Fruit fly (Drosophila melanogaster) whole organism, prepupa: ENCODE results near the gene Rab14.

Experiments
- Blimp-1 ChIP-seq: fragments of 200-800 bp; sonication (Bioruptor generic); optimal IDR thresholded peaks from 3 replicates; lab custom pipeline; 2017; ENCODE audit warnings: missing biosample characterization, missing genetic modification characterization, mild to moderate bottlenecking, moderate library complexity, missing genetic modification reagents
- CG10631 ChIP-seq: fragments of 200-800 bp; sonication (Bioruptor generic); optimal IDR thresholded peaks from 2 replicates; lab custom pipeline; 2016; ENCODE audit warnings: missing biosample characterization, missing genetic modification characterization
- CG10669 ChIP-seq: fragments of 200-800 bp; sonication (Bioruptor generic); optimal IDR thresholded peaks from 3 replicates; lab custom pipeline; 2018; ENCODE audit warnings: missing biosample characterization, mild to moderate bottlenecking, missing genetic modification characterization, moderate library complexity
- CG11294 ChIP-seq: fragments of 200-800 bp; sonication (Bioruptor generic); IDR thresholded peaks from 2 replicates; pipeline ENCODE4 v1.3.6; 2022; ENCODE audit warnings: missing biosample characterization, missing genetic modification characterization
- CG11902 ChIP-seq: fragments of 200-800 bp; sonication (Bioruptor generic); optimal IDR thresholded peaks from 3 replicates; lab custom pipeline; 2016; ENCODE audit warnings: missing biosample characterization, missing genetic modification characterization
- CG1621 ChIP-seq: fragments of 200-800 bp; sonication (Bioruptor generic); optimal IDR thresholded peaks from 3 replicates; lab custom pipeline; 2018; ENCODE audit warnings: missing biosample characterization, mild to moderate bottlenecking, missing genetic modification characterization
- CG16779 ChIP-seq: fragments of 200-800 bp; sonication (Bioruptor generic); optimal IDR thresholded peaks from 3 replicates; lab custom pipeline; 2017; ENCODE audit warnings: missing biosample characterization, mild to moderate bottlenecking, missing genetic modification characterization
- CG3032 ChIP-seq: fragments of 200-800 bp; optimal IDR thresholded peaks from 2 replicates; lab custom pipeline; 2019; ENCODE audit warnings: missing biosample characterization, mild to moderate bottlenecking, missing genetic modification characterization, moderate library complexity
- CG31627 ChIP-seq: fragments of 200-800 bp; sonication (Bioruptor generic); optimal IDR thresholded peaks from 3 replicates; lab custom pipeline; 2016; ENCODE audit warnings: missing biosample characterization, missing genetic modification characterization
- CG32006 ChIP-seq: fragments of 200-800 bp; sonication (Bioruptor generic); optimal IDR thresholded peaks from 3 replicates; lab custom pipeline; 2017; ENCODE audit warnings: missing biosample characterization, mild to moderate bottlenecking, missing genetic modification characterization
- CG34406 ChIP-seq: fragments of 200-800 bp; sonication (Bioruptor generic); optimal IDR thresholded peaks from 3 replicates; lab custom pipeline; 2016; ENCODE audit warnings: missing biosample characterization, missing genetic modification characterization
- CG3919 ChIP-seq: fragments of 200-800 bp; sonication (Bioruptor generic); optimal IDR thresholded peaks from 3 replicates; lab custom pipeline; 2016; ENCODE audit warnings: missing biosample characterization, missing genetic modification characterization
- CG6276 ChIP-seq: fragments of 200-800 bp; sonication (Bioruptor generic); optimal IDR thresholded peaks from 2 replicates; lab custom pipeline; 2017; ENCODE audit warnings: missing biosample characterization, mild to moderate bottlenecking, missing genetic modification characterization
- CG6792 ChIP-seq: fragments of 200-800 bp; sonication (Bioruptor generic); optimal IDR thresholded peaks from 3 replicates; lab custom pipeline; 2016; ENCODE audit warnings: missing biosample characterization, missing genetic modification characterization
- CG8119 ChIP-seq: fragments of 200-800 bp; sonication (Bioruptor generic); IDR thresholded peaks from 3 replicates; pipeline ENCODE4 v1.3.6; 2022; ENCODE audit warnings: missing biosample characterization, missing genetic modification characterization
- CG8319 ChIP-seq: fragments of 200-800 bp; sonication (Bioruptor generic); optimal IDR thresholded peaks from 3 replicates; lab custom pipeline; 2016; ENCODE audit warnings: missing biosample characterization, missing genetic modification characterization
- CG9139 ChIP-seq: fragments of 200-800 bp; sonication (Bioruptor generic); optimal IDR thresholded peaks from 3 replicates; lab custom pipeline; 2017; ENCODE audit warnings: missing biosample characterization, mild to moderate bottlenecking, missing genetic modification characterization
- Eip78C ChIP-seq: fragments of 200-800 bp; sonication (Bioruptor generic); peaks from one replicate; lab custom pipeline; 2016; ENCODE audit warnings: missing biosample characterization, missing genetic modification characterization
- Eip93F ChIP-seq: fragments of 200-800 bp; sonication (Bioruptor generic); optimal IDR thresholded peaks from 2 replicates; lab custom pipeline; 2016; ENCODE audit warnings: missing biosample characterization, mild to moderate bottlenecking, missing genetic modification characterization
- Ets21C ChIP-seq: fragments of 200-800 bp; sonication (Bioruptor generic); optimal IDR thresholded peaks from 3 replicates; lab custom pipeline; 2016; ENCODE audit warnings: missing biosample characterization, missing genetic modification characterization
- Ets96B ChIP-seq: fragments of 200-800 bp; optimal IDR thresholded peaks from 2 replicates; lab custom pipeline; 2019; ENCODE audit warnings: missing biosample characterization, mild to moderate bottlenecking, missing genetic modification characterization, moderate library complexity
- Gug ChIP-seq: fragments of 200-800 bp; sonication (Bioruptor generic); IDR thresholded peaks from 2 replicates; pipeline ENCODE4 v1.3.6; 2022; ENCODE audit warnings: missing biosample characterization, missing genetic modification characterization
- Hr38 ChIP-seq: sonication (Bioruptor generic); optimal IDR thresholded peaks from 2 replicates; lab custom pipeline; 2016; ENCODE audit warnings: missing biosample characterization, missing genetic modification characterization
- Hr39 ChIP-seq: fragments of 200-800 bp; sonication (Bioruptor generic); optimal IDR thresholded peaks from 2 replicates; lab custom pipeline; 2016; ENCODE audit warnings: missing biosample characterization, missing genetic modification characterization
- Hr4 ChIP-seq: fragments of 200-800 bp; sonication (Bioruptor generic); optimal IDR thresholded peaks from 3 replicates; lab custom pipeline; 2016; ENCODE audit warnings: missing biosample characterization, missing genetic modification characterization
- Met ChIP-seq: fragments of 200-800 bp; sonication (Bioruptor generic); optimal IDR thresholded peaks from 3 replicates; lab custom pipeline; 2016; ENCODE audit warnings: missing biosample characterization, missing genetic modification characterization
- OdsH ChIP-seq: fragments of 200-800 bp; sonication (Bioruptor generic); optimal IDR thresholded peaks from 3 replicates; lab custom pipeline; 2016; ENCODE audit warnings: missing biosample characterization, missing genetic modification characterization
- Smox ChIP-seq: fragments of 200-800 bp; sonication (Bioruptor generic); optimal IDR thresholded peaks from 3 replicates; lab custom pipeline; 2016; ENCODE audit warnings: missing biosample characterization, missing genetic modification characterization
- Sox14 ChIP-seq: fragments of 200-800 bp; sonication (Bioruptor generic); optimal IDR thresholded peaks from 3 replicates; lab custom pipeline; 2016; ENCODE audit warnings: missing biosample characterization, missing genetic modification characterization
- Sox15 ChIP-seq: fragments of 200-800 bp; sonication (Bioruptor generic); optimal IDR thresholded peaks from 3 replicates; lab custom pipeline; 2016; ENCODE audit warnings: missing biosample characterization, missing genetic modification characterization
- achi ChIP-seq: fragments of 200-800 bp; sonication (Bioruptor generic); optimal IDR thresholded peaks from 3 replicates; lab custom pipeline; 2016; ENCODE audit warnings: missing biosample characterization, missing genetic modification characterization
- acj6 ChIP-seq: fragments of 200-800 bp; sonication (Bioruptor generic); optimal IDR thresholded peaks from 3 replicates; lab custom pipeline; 2016; ENCODE audit warnings: missing biosample characterization, missing genetic modification characterization
- cyc ChIP-seq: fragments of 200-800 bp; sonication (Bioruptor generic); optimal IDR thresholded peaks from 3 replicates; lab custom pipeline; 2016; ENCODE audit warnings: missing biosample characterization, missing genetic modification characterization
- dac ChIP-seq: fragments of 200-800 bp; sonication (Bioruptor generic); optimal IDR thresholded peaks from 2 replicates; lab custom pipeline; 2017; ENCODE audit warnings: missing biosample characterization, mild to moderate bottlenecking, missing genetic modification characterization
- dsx ChIP-seq: fragments of 200-800 bp; optimal IDR thresholded peaks from 3 replicates; lab custom pipeline; 2019; ENCODE audit warnings: missing biosample characterization, mild to moderate bottlenecking, missing genetic modification characterization, moderate library complexity; ENCODE audit not compliant: poor library complexity, severe bottlenecking
- eg ChIP-seq: fragments of 200-800 bp; sonication (Bioruptor generic); IDR thresholded peaks from 3 replicates; pipeline ENCODE4 v1.3.6; 2022; ENCODE audit warnings: missing biosample characterization, missing genetic modification characterization
- esn ChIP-seq: fragments of 200-800 bp; sonication (Bioruptor generic); optimal IDR thresholded peaks from 2 replicates; lab custom pipeline; 2016; ENCODE audit warnings: missing biosample characterization, mild to moderate bottlenecking, missing genetic modification characterization, moderate library complexity
- fd59A ChIP-seq: fragments of 200-800 bp; sonication (Bioruptor generic); optimal IDR thresholded peaks from 2 replicates; lab custom pipeline; 2017; ENCODE audit warnings: missing biosample characterization, mild to moderate bottlenecking, missing genetic modification characterization, missing genetic modification reagents
- lz ChIP-seq: fragments of 200-800 bp; sonication (Bioruptor generic); optimal IDR thresholded peaks from 3 replicates; lab custom pipeline; 2016; ENCODE audit warnings: missing biosample characterization, missing genetic modification characterization
- net ChIP-seq: fragments of 200-800 bp; sonication (Bioruptor generic); optimal IDR thresholded peaks from 3 replicates; lab custom pipeline; 2016; ENCODE audit warnings: missing biosample characterization, missing genetic modification characterization
- pdm3 ChIP-seq: fragments of 200-800 bp; sonication (Bioruptor generic); optimal IDR thresholded peaks from 3 replicates; lab custom pipeline; 2016; ENCODE audit warnings: missing biosample characterization, missing genetic modification characterization
- spab ChIP-seq: fragments of 200-800 bp; sonication (Bioruptor generic); optimal IDR thresholded peaks from 2 replicates; lab custom pipeline; 2017; ENCODE audit warnings: missing biosample characterization, mild to moderate bottlenecking, missing genetic modification characterization, missing genetic modification reagents
- ss ChIP-seq, 2 experiments: fragments of 200-800 bp; sonication (Bioruptor generic); optimal IDR thresholded peaks; 2 replicates in 1 of 2; 3 replicates in 1 of 2; lab custom pipeline; 2017 to 2018; ENCODE audit warnings: mild to moderate bottlenecking in 2 of 2, missing biosample characterization in 2 of 2, missing genetic modification characterization in 2 of 2, moderate library complexity in 1 of 2
- svp ChIP-seq: fragments of 200-800 bp; sonication (Bioruptor generic); peaks from one replicate; lab custom pipeline; 2016; ENCODE audit warnings: missing biosample characterization, missing genetic modification characterization
- topi ChIP-seq: fragments of 200-800 bp; sonication (Bioruptor generic); optimal IDR thresholded peaks from 3 replicates; lab custom pipeline; 2016; ENCODE audit warnings: missing biosample characterization, missing genetic modification characterization

Gene Rab14

DNA sequence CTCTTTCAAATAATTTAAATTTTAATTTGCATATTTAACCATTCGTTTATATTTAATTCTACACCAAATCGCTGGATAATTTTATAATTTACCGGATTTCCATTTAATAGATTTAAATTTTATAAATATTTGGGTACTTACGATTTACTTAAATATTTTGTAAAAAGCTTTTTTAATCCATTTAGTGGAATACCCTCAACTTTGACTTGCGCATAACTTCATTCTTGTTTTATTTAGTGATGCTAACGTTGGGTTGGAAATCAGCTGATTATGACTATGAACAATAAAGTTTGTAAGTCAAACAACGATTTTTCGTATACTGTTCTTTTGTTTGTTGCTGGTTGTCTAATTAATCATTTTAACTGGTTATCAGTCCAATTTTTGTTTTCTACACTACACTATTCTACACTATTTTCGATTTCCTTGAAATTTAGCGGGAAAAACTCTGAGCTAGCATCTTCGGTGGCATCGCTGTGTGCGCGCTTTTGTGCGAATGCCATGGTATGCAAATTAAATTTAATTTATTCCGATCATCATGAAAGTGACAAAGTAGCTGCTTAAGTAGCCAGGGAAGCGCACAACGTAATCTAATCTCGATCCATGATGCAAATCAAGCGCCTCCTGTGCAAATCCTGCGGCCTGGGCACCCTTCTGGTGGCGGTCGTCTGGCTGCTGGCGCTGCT is 4.0 kb downstream of the Rab14 start, which contains the start of gene Pgant35A (continued):
- TF ChIP-seq lz (GFP tag; lab: Kevin White, UChicago), result peak; percentile 32
- peak; percentile 28 for TF ChIP-seq CG10631
- TF ChIP-seq dac, result no peak
- TF ChIP-seq Hr4 (GFP tag; lab: Kevin White, UChicago), result peak; percentile 23
- no peak for TF ChIP-seq spab
- peak; percentile 71 for TF ChIP-seq svp (GFP tag; lab: Kevin White, UChicago)
- TF ChIP-seq CG32006 (GFP tag; lab: Kevin White, UChicago), result peak; percentile 21
- no peak for TF ChIP-seq CG3919
- no peak for TF ChIP-seq Eip93F
- TF ChIP-seq fd59A, result no peak
- TF ChIP-seq Sox15, result no peak
- no peak for TF ChIP-seq Ets96B
- TF ChIP-seq pdm3 (GFP tag; lab: Kevin White, UChicago), result peak; percentile 38
- no peak for TF ChIP-seq OdsH
- peak; percentile 40 for TF ChIP-seq Eip78C (GFP tag; lab: Kevin White, UChicago)
- TF ChIP-seq CG10669 (GFP tag; lab: Kevin White, UChicago), result no peak

DNA sequence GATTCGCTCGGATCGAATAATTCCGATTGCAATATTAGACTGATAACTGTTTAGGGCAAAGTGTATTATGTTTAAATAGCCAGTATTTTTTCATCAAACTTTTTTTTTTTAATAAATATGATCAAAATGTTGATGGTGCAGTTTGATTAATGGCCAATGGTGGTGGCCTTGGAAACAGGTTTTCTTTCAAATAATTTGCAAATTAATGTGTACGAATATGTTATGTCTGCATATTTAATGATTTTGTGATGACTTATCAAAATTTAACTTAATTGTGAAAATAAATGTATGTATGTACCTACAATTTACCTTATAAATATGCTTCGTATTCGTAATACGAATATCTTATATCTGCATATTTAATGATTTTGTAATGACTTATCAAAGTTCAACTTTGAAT is 6.3 kb downstream of the Rab14 start:
- TF ChIP-seq eg (GFP tag; lab: Robert Waterston, UW) (no peak), CG31627 (no peak), achi (GFP tag; lab: Kevin White, UChicago) (no peak), CG8119 (GFP tag; lab: Robert Waterston, UW) (no peak), dsx (GFP tag; lab: Kevin White, UChicago) (no peak), Hr4 (GFP tag; lab: Kevin White, UChicago) (no peak), CG32006 (GFP tag; lab: Kevin White, UChicago) (no peak), esn (GFP tag; lab: Kevin White, UChicago) (no peak), CG6276 (GFP tag; lab: Kevin White, UChicago) (no peak), Smox (GFP tag; lab: Kevin White, UChicago) (no peak), CG8319 (GFP tag; lab: Kevin White, UChicago) (no peak), CG16779 (tag; lab: Kevin White, UChicago) (no peak), CG10669 (GFP tag; lab: Kevin White, UChicago) (no peak), CG11902 (GFP tag; lab: Kevin White, UChicago) (no peak), Met (no peak), svp (GFP tag; lab: Kevin White, UChicago) (no peak)

dm6 chr2L:14361736-14362180 is 6.8 kb downstream of the Rab14 start, which contains the start of gene spel1:
TSS of gene spel1 (plus strand) at chr2L:14362069.
- TF ChIP-seq spab (peak; percentile 37), dsx (GFP tag; lab: Kevin White, UChicago) (peak; percentile 70), Hr4 (GFP tag; lab: Kevin White, UChicago) (peak; percentile 54), Ets21C (GFP tag; lab: Kevin White, UChicago) (no peak), pdm3 (GFP tag; lab: Kevin White, UChicago) (peak; percentile 49), Gug (peak; percentile 78), Hr38 (no peak), ss (GFP tag; optimal IDR thresholded peaks at IDR 0.05; lab: Kevin White, UChicago) (peak in 1 of 2 experiments; percentile 18), Hr39 (peak; percentile 21), svp (GFP tag; lab: Kevin White, UChicago) (peak; percentile 68), cyc (GFP tag; lab: Kevin White, UChicago) (peak; percentile 59), CG16779 (tag; lab: Kevin White, UChicago) (peak; percentile 21), CG32006 (GFP tag; lab: Kevin White, UChicago) (peak; percentile 73), Blimp-1 (no peak), CG6792 (GFP tag; lab: Kevin White, UChicago) (peak; percentile 51), Sox14 (GFP tag; lab: Kevin White, UChicago) (peak; percentile 15), CG10669 (GFP tag; lab: Kevin White, UChicago) (peak; percentile 57), Met (peak; percentile 63), Eip93F (peak; percentile 3), CG11902 (GFP tag; lab: Kevin White, UChicago) (peak; percentile 13), Eip78C (GFP tag; lab: Kevin White, UChicago) (peak; percentile 85), CG34406 (GFP tag; lab: Kevin White, UChicago) (peak; percentile 79), acj6 (GFP tag; lab: Kevin White, UChicago) (peak; percentile 66), CG11294 (GFP tag; lab: Robert Waterston, UW) (peak; percentile 55; the same call in 1 of the 2 replicates), Smox (GFP tag; lab: Kevin White, UChicago) (peak; percentile 38), topi (peak; percentile 32), CG31627 (peak; percentile 39), CG1621 (tag; lab: Kevin White, UChicago) (no peak), CG8119 (GFP tag; lab: Robert Waterston, UW) (peak; percentile 84), CG3032 (tag; lab: Kevin White, UChicago) (peak; percentile 76), CG9139 (GFP tag; lab: Kevin White, UChicago) (no peak), CG3919 (peak; percentile 62), net (peak; percentile 53)
